Worm (Caenorhabditis elegans): ENCODE measurements around the gene btb-8.

btb-8 gene

ce11 chrII:1722394-1722793, at the start of gene btb-8, which contains the start of gene fbxb-5:
Gene btb-8 (plus strand): TSS chrII:1722770.
Gene fbxb-5 (minus strand): TSS chrII:1722494.
- TF ChIP-seq nhr-2 (tag; optimal IDR thresholded peaks at IDR 0.05) (no peak), blmp-1 (tag; optimal IDR thresholded peaks at IDR 0.05) (no peak), sptf-1 (tag; optimal IDR thresholded peaks at IDR 0.05) (no peak), nhr-28 (tag; optimal IDR thresholded peaks at IDR 0.05) (no peak), ham-2 (GFP tag; optimal IDR thresholded peaks at IDR 0.05) (no peak), mls-2 (tag; optimal IDR thresholded peaks at IDR 0.05) (no peak), mep-1 (tag; optimal IDR thresholded peaks at IDR 0.05) (no peak), snpc-4 (tag; optimal IDR thresholded peaks at IDR 0.05) (no peak), hlh-1 (tag; optimal IDR thresholded peaks at IDR 0.05) (no peak), drap-1 (GFP tag; optimal IDR thresholded peaks at IDR 0.05) (no peak), bed-3 (GFP tag; optimal IDR thresholded peaks at IDR 0.05) (no peak), elt-1 (tag; optimal IDR thresholded peaks at IDR 0.05; ENCODE audit: borderline replicate concordance, insufficient read depth) (no peak), cnd-1 (tag; optimal IDR thresholded peaks at IDR 0.05) (no peak), elt-3 (tag; optimal IDR thresholded peaks at IDR 0.05) (no peak), M03D4.4 (tag; optimal IDR thresholded peaks at IDR 0.05) (no peak), ceh-83 (GFP tag; optimal IDR thresholded peaks at IDR 0.05) (no peak), tbx-8 (GFP tag; optimal IDR thresholded peaks at IDR 0.05) (no peak)

- no peak for TF ChIP-seq lin-32 (GFP tag; optimal IDR thresholded peaks at IDR 0.05)
- no peak for TF ChIP-seq snpc-4 (tag; optimal IDR thresholded peaks at IDR 0.05)
- TF ChIP-seq mls-2 (tag; optimal IDR thresholded peaks at IDR 0.05): no peak
- no peak for TF ChIP-seq nhr-2 (tag; optimal IDR thresholded peaks at IDR 0.05)
- no peak for TF ChIP-seq hlh-1 (tag; optimal IDR thresholded peaks at IDR 0.05)
- no peak for TF ChIP-seq ceh-43 (GFP tag; optimal IDR thresholded peaks at IDR 0.05)
- no peak for TF ChIP-seq pha-4 (tag; optimal IDR thresholded peaks at IDR 0.05)
- no peak for TF ChIP-seq unc-39 (tag; optimal IDR thresholded peaks at IDR 0.05)
- TF ChIP-seq unc-120 (tag; optimal IDR thresholded peaks at IDR 0.05; ENCODE audit: poor library complexity, severe bottlenecking): no peak
- TF ChIP-seq ces-1 (GFP tag; optimal IDR thresholded peaks at IDR 0.05): no peak
- TF ChIP-seq zip-8 (tag; optimal IDR thresholded peaks at IDR 0.05): no peak
- no peak for TF ChIP-seq M03D4.4 (tag; optimal IDR thresholded peaks at IDR 0.05)
- no peak for TF ChIP-seq blmp-1 (tag; optimal IDR thresholded peaks at IDR 0.05)
- TF ChIP-seq mab-5 (tag; optimal IDR thresholded peaks at IDR 0.05): no peak
- TF ChIP-seq sem-2 (GFP tag; optimal IDR thresholded peaks at IDR 0.05): no peak
- TF ChIP-seq ztf-11 (tag; optimal IDR thresholded peaks at IDR 0.05): no peak
- no peak for TF ChIP-seq elt-1 (tag; optimal IDR thresholded peaks at IDR 0.05; ENCODE audit: borderline replicate concordance, insufficient read depth)
These were observed 46.5 kb upstream of the btb-8 start, which contains the start of gene fbxb-17 for ce11 chrII:1676088-1676487. Gene fbxb-17 (plus strand): TSS chrII:1676388.

ce11 chrII:1679081-1679480, 43.5 kb upstream of the btb-8 start, which contains the start of gene irld-36:
Gene irld-36 (plus strand): TSS chrII:1679381.
- TF ChIP-seq ceh-43 (GFP tag; optimal IDR thresholded peaks at IDR 0.05): no peak
- TF ChIP-seq sem-2 (GFP tag; optimal IDR thresholded peaks at IDR 0.05): no peak
- TF ChIP-seq sptf-1 (tag; optimal IDR thresholded peaks at IDR 0.05): no peak
- no peak for TF ChIP-seq nhr-237 (tag; optimal IDR thresholded peaks at IDR 0.05)
- TF ChIP-seq hlh-1 (tag; optimal IDR thresholded peaks at IDR 0.05): no peak
- no peak for TF ChIP-seq zip-8 (tag; optimal IDR thresholded peaks at IDR 0.05)
- no peak for TF ChIP-seq snpc-4 (tag; optimal IDR thresholded peaks at IDR 0.05)
- TF ChIP-seq lsy-2 (tag; optimal IDR thresholded peaks at IDR 0.05): no peak
- TF ChIP-seq ceh-39 (tag; optimal IDR thresholded peaks at IDR 0.05): no peak
- no peak for TF ChIP-seq ceh-83 (GFP tag; optimal IDR thresholded peaks at IDR 0.05)
- no peak for TF ChIP-seq nhr-28 (tag; optimal IDR thresholded peaks at IDR 0.05)
- TF ChIP-seq flh-1 (GFP tag; optimal IDR thresholded peaks at IDR 0.05): no peak

- TF ChIP-seq ztf-11 (tag; optimal IDR thresholded peaks at IDR 0.05) (no peak), nhr-76 (tag; optimal IDR thresholded peaks at IDR 0.05) (no peak), mab-5 (tag; optimal IDR thresholded peaks at IDR 0.05) (no peak), lsy-2 (tag; optimal IDR thresholded peaks at IDR 0.05) (no peak), ces-1 (GFP tag; optimal IDR thresholded peaks at IDR 0.05) (no peak), nhr-28 (tag; optimal IDR thresholded peaks at IDR 0.05) (no peak)
These were observed 40.4 kb upstream of the btb-8 start, which contains the start of gene fbxb-26 for ce11 chrII:1682218-1682617. Gene fbxb-26 (plus strand): TSS chrII:1682518.

ce11 chrII:1683742-1684141, 38.8 kb upstream of the btb-8 start, which contains the start of gene fbxb-25:
Gene fbxb-25 (plus strand): TSS chrII:1684042.
- TF ChIP-seq mep-1 (tag; optimal IDR thresholded peaks at IDR 0.05) (no peak), lin-13 (tag; optimal IDR thresholded peaks at IDR 0.05) (no peak), zip-8 (tag; optimal IDR thresholded peaks at IDR 0.05) (no peak), elt-3 (tag; optimal IDR thresholded peaks at IDR 0.05) (no peak), ztf-11 (tag; optimal IDR thresholded peaks at IDR 0.05) (no peak), nhr-237 (tag; optimal IDR thresholded peaks at IDR 0.05) (no peak), lin-32 (GFP tag; optimal IDR thresholded peaks at IDR 0.05) (no peak), nhr-76 (tag; optimal IDR thresholded peaks at IDR 0.05) (no peak), drap-1 (GFP tag; optimal IDR thresholded peaks at IDR 0.05) (no peak), snpc-4 (tag; optimal IDR thresholded peaks at IDR 0.05) (no peak), nhr-2 (tag; optimal IDR thresholded peaks at IDR 0.05) (no peak), sem-2 (GFP tag; optimal IDR thresholded peaks at IDR 0.05) (no peak), unc-62 (GFP tag; optimal IDR thresholded peaks at IDR 0.05) (no peak), sptf-1 (tag; optimal IDR thresholded peaks at IDR 0.05) (no peak)
